Fruit fly (Drosophila melanogaster) whole organism, embryonic: Measurements from ENCODE around the gene CG44303.

Experiments used
- Awh ChIP-seq: fragments of 200-800 bp; sonication (Bioruptor generic); IDR thresholded peaks from 2 replicates; pipeline ENCODE4, ENCODE4 v1.3.6; 2022; ENCODE audit warnings: missing biosample characterization, missing genetic modification characterization
- BtbVII ChIP-seq: fragments of 200-800 bp; sonication (Bioruptor generic); optimal IDR thresholded peaks from 3 replicates; lab custom pipeline; 2017; ENCODE audit warnings: missing biosample characterization, mild to moderate bottlenecking, missing genetic modification characterization
- CG11085 ChIP-seq: fragments of 200-800 bp; sonication (Bioruptor generic); IDR thresholded peaks from 2 replicates; pipeline ENCODE4 v1.3.6; 2022; ENCODE audit warnings: missing biosample characterization, missing genetic modification characterization
- CG13123 ChIP-seq: fragments of 200-800 bp; sonication (Bioruptor generic); optimal IDR thresholded peaks from 2 replicates; lab custom pipeline; 2016; ENCODE audit warnings: missing biosample characterization, missing genetic modification characterization
- CG13296 ChIP-seq: fragments of 200-800 bp; sonication (Bioruptor generic); optimal IDR thresholded peaks from 3 replicates; lab custom pipeline; 2018; ENCODE audit warnings: missing biosample characterization, mild to moderate bottlenecking, missing genetic modification characterization
- CG1647 ChIP-seq: fragments of 200-800 bp; sonication (Bioruptor generic); optimal IDR thresholded peaks from 3 replicates; lab custom pipeline; 2016; ENCODE audit warnings: missing biosample characterization, missing genetic modification characterization
- CG16779 ChIP-seq: fragments of 200-800 bp; sonication (Bioruptor generic); IDR thresholded peaks from 2 replicates; pipeline ENCODE4 v1.3.6; 2022; ENCODE audit warnings: missing biosample characterization, missing genetic modification characterization
- CG17829 ChIP-seq: fragments of 200-800 bp; optimal IDR thresholded peaks from 2 replicates; lab custom pipeline; 2019; ENCODE audit warnings: missing biosample characterization, mild to moderate bottlenecking, missing genetic modification characterization, moderate library complexity
- CG18262 ChIP-seq: fragments of 200-800 bp; optimal IDR thresholded peaks from 3 replicates; lab custom pipeline; 2019; ENCODE audit warnings: missing biosample characterization, mild to moderate bottlenecking, missing genetic modification characterization, moderate library complexity
- CG2116 ChIP-seq: fragments of 200-800 bp; sonication (Bioruptor generic); optimal IDR thresholded peaks from 3 replicates; lab custom pipeline; 2018; ENCODE audit warnings: missing biosample characterization, mild to moderate bottlenecking, missing genetic modification characterization
- CG2129 ChIP-seq: fragments of 200-800 bp; sonication (Bioruptor generic); IDR thresholded peaks from 2 replicates; pipeline ENCODE4 v1.3.6; 2022; ENCODE audit warnings: missing biosample characterization, missing genetic modification characterization; ENCODE audit not compliant: partially characterized antibody
- CG30403 ChIP-seq: fragments of 200-800 bp; sonication (Bioruptor generic); optimal IDR thresholded peaks from 3 replicates; lab custom pipeline; 2016; ENCODE audit warnings: missing biosample characterization, missing genetic modification characterization
- CG30431 ChIP-seq: fragments of 200-800 bp; sonication (Bioruptor generic); optimal IDR thresholded peaks from 2 replicates; lab custom pipeline; 2017; ENCODE audit warnings: missing biosample characterization, missing genetic modification characterization
- CG34376 ChIP-seq: fragments of 200-800 bp; sonication (Bioruptor generic); optimal IDR thresholded peaks from 2 replicates; lab custom pipeline; 2018; ENCODE audit warnings: missing biosample characterization, mild to moderate bottlenecking, missing genetic modification characterization
- CG4707 ChIP-seq: fragments of 200-800 bp; sonication (Bioruptor generic); optimal IDR thresholded peaks from 2 replicates; lab custom pipeline; 2018; ENCODE audit warnings: missing biosample characterization, mild to moderate bottlenecking, missing genetic modification characterization, moderate library complexity
- CG6791 ChIP-seq: fragments of 200-800 bp; sonication (Bioruptor generic); IDR thresholded peaks from 3 replicates; pipeline ENCODE4 v1.3.6; 2022; ENCODE audit warnings: missing biosample characterization, missing genetic modification characterization; ENCODE audit not compliant: partially characterized antibody
- CG7987 ChIP-seq: fragments of 200-800 bp; sonication (Bioruptor generic); optimal IDR thresholded peaks from 2 replicates; lab custom pipeline; 2018; ENCODE audit warnings: missing biosample characterization, mild to moderate bottlenecking, missing genetic modification characterization, moderate library complexity
- CG8281 ChIP-seq: fragments of 200-800 bp; sonication (Bioruptor generic); optimal IDR thresholded peaks from 2 replicates; lab custom pipeline; 2018; ENCODE audit warnings: missing biosample characterization, mild to moderate bottlenecking, missing genetic modification characterization, moderate library complexity
- CHES-1-like ChIP-seq: fragments of 200-800 bp; sonication (Bioruptor generic); optimal IDR thresholded peaks from 2 replicates; lab custom pipeline; 2016; ENCODE audit warnings: missing biosample characterization, missing genetic modification characterization
- D ChIP-seq, 2 experiments: fragments of 200-800 bp in 1 of 2; fragments of >200 bp in 1 of 2; sonication (Bioruptor generic) in 1 of 2; optimal IDR thresholded peaks; 2 replicates in 1 of 2; 3 replicates in 1 of 2; lab custom pipeline; 2017; ENCODE audit warnings: mild to moderate bottlenecking in 1 of 2, missing biosample characterization in 1 of 2, missing genetic modification characterization in 1 of 2, missing genetic modification reagents in 1 of 2
- Dbx ChIP-seq: fragments of 200-800 bp; sonication (Bioruptor generic); IDR thresholded peaks from 3 replicates; pipeline ENCODE4 v1.3.6; 2022; ENCODE audit warnings: missing biosample characterization, missing genetic modification characterization
- ERR ChIP-seq: fragments of 200-800 bp; sonication (Bioruptor generic); optimal IDR thresholded peaks from 2 replicates; lab custom pipeline; 2016; ENCODE audit warnings: missing biosample characterization, missing genetic modification characterization
- GATAe ChIP-seq: fragments of 200-800 bp; sonication (Bioruptor generic); conservative IDR thresholded peaks from 2 replicates; pipeline ENCODE4 v1.3.6; 2022; ENCODE audit warnings: missing biosample characterization, missing genetic modification characterization
- HLH3B ChIP-seq: fragments of 200-800 bp; sonication (Bioruptor generic); IDR thresholded peaks from 2 replicates; pipeline ENCODE4 v1.3.6; 2022; ENCODE audit warnings: missing biosample characterization, missing genetic modification characterization
- HmgD ChIP-seq: fragments of 200-800 bp; sonication (Bioruptor generic); optimal IDR thresholded peaks from 3 replicates; lab custom pipeline; 2016; ENCODE audit warnings: missing biosample characterization, missing genetic modification characterization
- Hr39 ChIP-seq: fragments of >200 bp; optimal IDR thresholded peaks from 2 replicates; lab custom pipeline; 2017
- NC2β ChIP-seq: fragments of 200-800 bp; sonication (Bioruptor generic); optimal IDR thresholded peaks from 2 replicates; lab custom pipeline; 2016; ENCODE audit warnings: missing biosample characterization, missing genetic modification characterization
- Pdp1 ChIP-seq, 2 experiments: fragments of 200-800 bp; sonication (Bioruptor generic); optimal IDR thresholded peaks; 3 replicates each; lab custom pipeline; 2016; ENCODE audit warnings: missing biosample characterization in 2 of 2, missing genetic modification characterization in 2 of 2, mild to moderate bottlenecking in 1 of 2, moderate library complexity in 1 of 2
- Sox100B ChIP-seq: fragments of 200-800 bp; sonication (Bioruptor generic); optimal IDR thresholded peaks from 3 replicates; lab custom pipeline; 2018; ENCODE audit warnings: missing biosample characterization, mild to moderate bottlenecking, missing genetic modification characterization
- Sox102F ChIP-seq: fragments of 200-800 bp; sonication (Bioruptor generic); optimal IDR thresholded peaks from 2 replicates; lab custom pipeline; 2018; ENCODE audit warnings: missing biosample characterization, mild to moderate bottlenecking, missing genetic modification characterization, moderate library complexity
- Ssrp ChIP-seq: fragments of 200-800 bp; sonication (Bioruptor generic); optimal IDR thresholded peaks from 2 replicates; lab custom pipeline; 2018; ENCODE audit warnings: missing biosample characterization, mild to moderate bottlenecking, missing genetic modification characterization, moderate library complexity
- YL-1 ChIP-seq: fragments of 200-800 bp; sonication (Bioruptor generic); optimal IDR thresholded peaks from 3 replicates; lab custom pipeline; 2017; ENCODE audit warnings: missing biosample characterization, mild to moderate bottlenecking, missing genetic modification characterization
- amos ChIP-seq: fragments of 200-800 bp; sonication (Bioruptor generic); IDR thresholded peaks from 2 replicates; pipeline ENCODE4 v1.3.6; 2022; ENCODE audit warnings: missing biosample characterization, missing genetic modification characterization; ENCODE audit not compliant: partially characterized antibody
- bbx ChIP-seq: fragments of 200-800 bp; sonication (Bioruptor generic); IDR thresholded peaks from 2 replicates; pipeline ENCODE4 v1.3.6; 2022; ENCODE audit warnings: missing biosample characterization, missing genetic modification characterization; ENCODE audit not compliant: partially characterized antibody
- cato ChIP-seq: fragments of 200-800 bp; sonication (Bioruptor generic); optimal IDR thresholded peaks from 2 replicates; lab custom pipeline; 2016; ENCODE audit warnings: missing biosample characterization, missing genetic modification characterization, borderline replicate concordance
- chn ChIP-seq: fragments of 200-800 bp; sonication (Bioruptor generic); optimal IDR thresholded peaks from 2 replicates; lab custom pipeline; 2016; ENCODE audit warnings: missing biosample characterization, missing genetic modification characterization
- croc ChIP-seq: fragments of 200-800 bp; sonication (Bioruptor generic); conservative IDR thresholded peaks from 3 replicates; pipeline ENCODE4 v1.3.6; 2022; ENCODE audit warnings: missing biosample characterization, missing genetic modification characterization
- dmrt99B ChIP-seq: fragments of 200-800 bp; sonication (Bioruptor generic); optimal IDR thresholded peaks from 2 replicates; lab custom pipeline; 2018; ENCODE audit warnings: missing biosample characterization, mild to moderate bottlenecking, missing genetic modification characterization, moderate library complexity
- esg ChIP-seq: fragments of 200-800 bp; sonication (Bioruptor generic); conservative IDR thresholded peaks from 2 replicates; pipeline ENCODE4 v1.3.6; 2022; ENCODE audit warnings: missing biosample characterization, missing genetic modification characterization
- fd102C ChIP-seq: fragments of 200-800 bp; sonication (Bioruptor generic); optimal IDR thresholded peaks from 2 replicates; lab custom pipeline; 2018; ENCODE audit warnings: missing biosample characterization, mild to moderate bottlenecking, missing genetic modification characterization, moderate library complexity
- fd64A ChIP-seq: fragments of 200-800 bp; sonication (Bioruptor generic); optimal IDR thresholded peaks from 3 replicates; lab custom pipeline; 2018; ENCODE audit warnings: missing biosample characterization, mild to moderate bottlenecking, missing genetic modification characterization
- gfzf ChIP-seq: fragments of 200-800 bp; sonication (Bioruptor generic); optimal IDR thresholded peaks from 2 replicates; lab custom pipeline; 2016; ENCODE audit warnings: missing biosample characterization, mild to moderate bottlenecking, missing genetic modification characterization, moderate library complexity
- lilli ChIP-seq: fragments of 200-800 bp; sonication (Bioruptor generic); optimal IDR thresholded peaks from 3 replicates; lab custom pipeline; 2016; ENCODE audit warnings: missing biosample characterization, missing genetic modification characterization
- lmd ChIP-seq: fragments of 200-800 bp; sonication (Bioruptor generic); IDR thresholded peaks from 2 replicates; pipeline ENCODE4 v1.3.6; 2022; ENCODE audit warnings: missing biosample characterization, missing genetic modification characterization
- mld ChIP-seq: fragments of 200-800 bp; sonication (Bioruptor generic); IDR thresholded peaks from 3 replicates; pipeline ENCODE4 v1.3.6; 2022; ENCODE audit warnings: missing biosample characterization, missing genetic modification characterization; ENCODE audit not compliant: partially characterized antibody
- p53 ChIP-seq: fragments of 200-800 bp; sonication (Bioruptor generic); optimal IDR thresholded peaks from 2 replicates; lab custom pipeline; 2016; ENCODE audit warnings: missing biosample characterization, missing genetic modification characterization
- peb ChIP-seq: fragments of 200-800 bp; sonication (Bioruptor generic); IDR thresholded peaks from 2 replicates; pipeline ENCODE4 v1.3.6; 2022; ENCODE audit warnings: missing biosample characterization, missing genetic modification characterization
- psq ChIP-seq: fragments of 200-800 bp; sonication (Bioruptor generic); optimal IDR thresholded peaks from 2 replicates; lab custom pipeline; 2017; ENCODE audit warnings: missing biosample characterization, missing genetic modification characterization
- row ChIP-seq: fragments of 200-800 bp; sonication (Bioruptor generic); IDR thresholded peaks from 3 replicates; pipeline ENCODE4 v1.3.6; 2022; ENCODE audit warnings: missing biosample characterization, missing genetic modification characterization

Gene CG44303

dm6 chrX:6662876-6663551, 24.2 kb downstream of the CG44303 start (continued):
- TF ChIP-seq Hr39 (lab: Kevin White, UChicago), result no peak
- TF ChIP-seq Dbx, result 0 out of 3 replicates have a peak, but pooled peaks have one; percentile 34
- TF ChIP-seq gfzf (GFP tag; lab: Kevin White, UChicago), result no peak
- no peak for TF ChIP-seq fd102C (GFP tag; lab: Kevin White, UChicago)
- TF ChIP-seq peb, result no peak
- TF ChIP-seq CG30403 (GFP tag; lab: Kevin White, UChicago), result peak; percentile 28
- no peak for TF ChIP-seq CG1647 (GFP tag; lab: Kevin White, UChicago)
- TF ChIP-seq cato (GFP tag; lab: Kevin White, UChicago), result no peak
- TF ChIP-seq CG13123 (GFP tag; lab: Kevin White, UChicago), result no peak
- TF ChIP-seq CG13296 (GFP tag; lab: Kevin White, UChicago), result peak; percentile 33
- peak; percentile 59 for TF ChIP-seq Sox100B
- no peak for TF ChIP-seq Awh (GFP tag; lab: Robert Waterston, UW)
- TF ChIP-seq CG8281 (tag; lab: Kevin White, UChicago), result no peak
- peak; percentile 15 to 24 for TF ChIP-seq Pdp1 (GFP tag; optimal IDR thresholded peaks at IDR 0.05; lab: Kevin White, UChicago)
- no peak for TF ChIP-seq GATAe (GFP tag; lab: Robert Waterston, UW)
- TF ChIP-seq row, result peak; percentile 68
- no peak for TF ChIP-seq BtbVII (GFP tag; lab: Kevin White, UChicago)
- peak; percentile 25 for TF ChIP-seq CG17829 (tag; lab: Kevin White, UChicago)
- no peak for TF ChIP-seq CG7987
- TF ChIP-seq D (optimal IDR thresholded peaks at IDR 0.05; lab: Kevin White, UChicago), result no peak
- TF ChIP-seq D (GFP tag; optimal IDR thresholded peaks at IDR 0.05; lab: Kevin White, UChicago), result no peak
- no peak for TF ChIP-seq croc (GFP tag; lab: Robert Waterston, UW)
- TF ChIP-seq dmrt99B (tag; lab: Kevin White, UChicago), result peak; percentile 58
- TF ChIP-seq NC2β, result no peak
- no peak for TF ChIP-seq ERR (GFP tag; lab: Kevin White, UChicago)
- TF ChIP-seq p53 (GFP tag; lab: Kevin White, UChicago), result no peak
- TF ChIP-seq HmgD, result no peak
- TF ChIP-seq CG30431 (GFP tag; lab: Kevin White, UChicago), result no peak
- TF ChIP-seq CHES-1-like, result peak; percentile 42
- no peak for TF ChIP-seq amos (GFP tag; lab: Robert Waterston, UW)
- TF ChIP-seq CG11085 (GFP tag; lab: Robert Waterston, UW), result peak; percentile 12; the same call in 1 of the 2 replicates
- peak; percentile 28 for TF ChIP-seq esg (GFP tag; lab: Robert Waterston, UW)
- TF ChIP-seq CG6791 (GFP tag; lab: Robert Waterston, UW), result no peak
- TF ChIP-seq mld, result no peak
- TF ChIP-seq CG2116, result no peak
- TF ChIP-seq CG16779 (GFP tag; lab: Robert Waterston, UW), result no peak
- TF ChIP-seq Ssrp (tag; lab: Kevin White, UChicago), result peak; percentile 68
- TF ChIP-seq lilli (GFP tag; lab: Kevin White, UChicago), result peak; percentile 30
- TF ChIP-seq bbx, result no peak
- peak; percentile 51; the same call in 1 of the 2 replicates for TF ChIP-seq HLH3B (GFP tag; lab: Robert Waterston, UW)
- TF ChIP-seq fd64A (GFP tag; lab: Kevin White, UChicago), result no peak
- TF ChIP-seq chn (GFP tag; lab: Kevin White, UChicago), result peak; percentile 12
- TF ChIP-seq CG18262 (tag; lab: Kevin White, UChicago), result peak; percentile 40
- no peak for TF ChIP-seq psq
- no peak for TF ChIP-seq CG34376 (GFP tag; lab: Kevin White, UChicago)
- TF ChIP-seq CG2129 (GFP tag; lab: Robert Waterston, UW), result no peak
- TF ChIP-seq Sox102F (GFP tag; lab: Kevin White, UChicago), result peak; percentile 18
- TF ChIP-seq lmd (GFP tag; lab: Robert Waterston, UW), result peak; percentile 69
- no peak for TF ChIP-seq YL-1 (GFP tag; lab: Kevin White, UChicago)
- TF ChIP-seq CG4707 (GFP tag; lab: Kevin White, UChicago), result no peak
